Comparison of ENCODE assay signal across 2 worm cellular contexts in the genomic region with DNA sequence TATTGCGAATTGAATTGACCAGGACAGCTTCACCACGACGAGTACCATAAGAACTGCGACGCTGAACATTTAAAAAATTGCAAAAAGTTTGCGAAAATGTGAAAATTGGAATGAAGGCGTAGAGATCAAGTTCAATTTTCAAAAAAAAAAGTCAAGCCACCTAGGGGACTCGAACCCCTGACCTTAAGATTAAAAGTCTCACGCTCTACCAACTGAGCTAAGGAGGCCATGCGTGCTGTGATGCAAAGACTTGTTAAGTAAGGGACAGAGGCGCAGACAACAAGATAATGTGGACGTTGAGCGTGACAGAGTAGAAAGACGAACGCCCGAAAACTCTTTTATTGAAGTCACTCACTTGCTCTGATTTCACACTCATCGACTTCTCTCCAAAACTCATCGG.
TF ChIP-seq lines count a peak whose summit lies in the region.

No protein-coding gene starts in this region.

TF ChIP-seq in whole organism, L1 larva, 84 proteins besides CTCF, POLR2A, EP300 and RAD21 (continued from another document):
- TF ChIP-seq mef-2 (tag; optimal IDR thresholded peaks at IDR 0.05; lab: Kevin White, UChicago) (no peak), elt-3 (tag; optimal IDR thresholded peaks at IDR 0.05; lab: Kevin White, UChicago) (peak in 1 of 6 experiments; percentile 31), nhr-28 (tag; optimal IDR thresholded peaks at IDR 0.05; lab: Kevin White, UChicago) (no peak), egl-27 (tag; optimal IDR thresholded peaks at IDR 0.05; lab: Kevin White, UChicago) (peak in 1 of 2 experiments; percentile 5), hlh-4 (tag; optimal IDR thresholded peaks at IDR 0.05; lab: Kevin White, UChicago) (no peak), nhr-84 (tag; optimal IDR thresholded peaks at IDR 0.05; lab: Kevin White, UChicago) (no peak), C04F5.9 (tag; optimal IDR thresholded peaks at IDR 0.05; lab: Kevin White, UChicago) (peak; percentile 45), ama-1 (optimal IDR thresholded peaks at IDR 0.05; lab: Kevin White, UChicago) (no peak), fkh-8 (tag; optimal IDR thresholded peaks at IDR 0.05; lab: Kevin White, UChicago) (peak; percentile 44), unc-130 (tag; optimal IDR thresholded peaks at IDR 0.05; lab: Kevin White, UChicago) (peak; percentile 73), egl-13 (tag; optimal IDR thresholded peaks at IDR 0.05; lab: Kevin White, UChicago) (no peak), hlh-17 (GFP tag; optimal IDR thresholded peaks at IDR 0.05; lab: Kevin White, UChicago; ENCODE audit: borderline replicate concordance) (no peak), nhr-77 (tag; optimal IDR thresholded peaks at IDR 0.05; lab: Kevin White, UChicago) (peak; percentile 36), ces-1 (GFP tag; optimal IDR thresholded peaks at IDR 0.05; lab: Kevin White, UChicago) (no peak), unc-98 (GFP tag; IDR thresholded peaks at IDR 0.05; lab: Robert Waterston, UW) (peak; percentile 36; the same call in 1 of the 2 replicates), hpl-2 (GFP tag; optimal IDR thresholded peaks at IDR 0.05; lab: Kevin White, UChicago) (no peak), ceh-90 (tag; optimal IDR thresholded peaks at IDR 0.05; lab: Kevin White, UChicago) (no peak), nhr-90 (tag; optimal IDR thresholded peaks at IDR 0.05; lab: Kevin White, UChicago; ENCODE audit: poor library complexity) (peak; percentile 72), elt-2 (tag; optimal IDR thresholded peaks at IDR 0.05; lab: Kevin White, UChicago) (no peak), ceh-82 (tag; optimal IDR thresholded peaks at IDR 0.05; lab: Kevin White, UChicago) (peak; percentile 53 to 65 (median 59)), aha-1 (tag; optimal IDR thresholded peaks at IDR 0.05; lab: Kevin White, UChicago) (no peak), nhr-12 (tag; optimal IDR thresholded peaks at IDR 0.05; lab: Kevin White, UChicago) (no peak), lir-3 (tag; optimal IDR thresholded peaks at IDR 0.05; lab: Kevin White, UChicago; ENCODE audit: poor library complexity) (peak; percentile 62), irx-1 (tag; optimal IDR thresholded peaks at IDR 0.05; lab: Kevin White, UChicago) (peak; percentile 4), lin-39 (tag; optimal IDR thresholded peaks at IDR 0.05; lab: Kevin White, UChicago) (no peak)

TF ChIP-seq in whole organism, young adult, 124 proteins besides CTCF, POLR2A, EP300 and RAD21 (continued from another document):
- TF ChIP-seq rpc-1 (optimal IDR thresholded peaks at IDR 0.05; lab: Kevin White, UChicago): peak; percentile 86
- peak; percentile 93 for TF ChIP-seq rpc-1 (tag; optimal IDR thresholded peaks at IDR 0.05; lab: Kevin White, UChicago)
- peak; percentile 73 for TF ChIP-seq ztf-28 (GFP tag; IDR thresholded peaks at IDR 0.05; lab: Robert Waterston, UW)
- no peak for TF ChIP-seq cebp-1 (GFP tag; IDR thresholded peaks at IDR 0.05; lab: Robert Waterston, UW)
- no peak for TF ChIP-seq cebp-1 (tag; optimal IDR thresholded peaks at IDR 0.05; lab: Kevin White, UChicago)
- peak; percentile 81 for TF ChIP-seq nfyb-1 (GFP tag; IDR thresholded peaks at IDR 0.05; lab: Robert Waterston, UW)
- TF ChIP-seq B0261.1 (tag; optimal IDR thresholded peaks at IDR 0.05; lab: Kevin White, UChicago): peak; percentile 95
- no peak for TF ChIP-seq T26A5.8 (tag; optimal IDR thresholded peaks at IDR 0.05; lab: Kevin White, UChicago)
- TF ChIP-seq egl-18 (GFP tag; IDR thresholded peaks at IDR 0.05; lab: Robert Waterston, UW): no peak
- TF ChIP-seq ceh-27 (GFP tag; optimal IDR thresholded peaks at IDR 0.05; lab: Kevin White, UChicago): no peak
- no peak for TF ChIP-seq T07F8.4 (tag; optimal IDR thresholded peaks at IDR 0.05; lab: Kevin White, UChicago)
- no peak for TF ChIP-seq sdz-38 (tag; optimal IDR thresholded peaks at IDR 0.05; lab: Kevin White, UChicago)
- peak; percentile 71; the same call in 1 of the 2 replicates for TF ChIP-seq let-526 (GFP tag; IDR thresholded peaks at IDR 0.05; lab: Robert Waterston, UW)
- TF ChIP-seq hsf-1 (GFP tag; IDR thresholded peaks at IDR 0.05; lab: Robert Waterston, UW): peak; percentile 64; the same call in 1 of the 2 replicates
- no peak for TF ChIP-seq F57A8.1 (GFP tag; optimal IDR thresholded peaks at IDR 0.05; lab: Kevin White, UChicago)
- TF ChIP-seq hrde-1 (tag; optimal IDR thresholded peaks at IDR 0.05; lab: Kevin White, UChicago; ENCODE audit: borderline replicate concordance): peak; percentile 85
